Fruit fly (Drosophila melanogaster) whole organism, embryonic: ENCODE results near the gene CG14043.

ENCODE experiments used
- Atf6 ChIP-seq: fragments of 200-800 bp; sonication (Bioruptor generic); IDR thresholded peaks from 2 replicates; pipeline ENCODE4 v1.3.6; 2022; ENCODE audit warnings: missing biosample characterization, missing genetic modification characterization
- CG11247 ChIP-seq: fragments of 200-800 bp; sonication (Bioruptor generic); IDR thresholded peaks from 2 replicates; pipeline ENCODE4 v1.3.6; 2022; ENCODE audit warnings: missing biosample characterization, missing genetic modification characterization
- CG12769 ChIP-seq: fragments of 200-800 bp; sonication (Bioruptor generic); optimal IDR thresholded peaks from 2 replicates; lab custom pipeline; 2019; ENCODE audit warnings: missing biosample characterization, mild to moderate bottlenecking, missing genetic modification characterization, moderate library complexity
- CG13287 ChIP-seq: fragments of 200-800 bp; sonication (Bioruptor generic); IDR thresholded peaks from 2 replicates; pipeline ENCODE4 v1.3.6; 2022; ENCODE audit warnings: missing biosample characterization, missing genetic modification characterization; ENCODE audit not compliant: partially characterized antibody
- CG13894 ChIP-seq: fragments of 200-800 bp; sonication (Bioruptor generic); optimal IDR thresholded peaks from 3 replicates; lab custom pipeline; 2018; ENCODE audit warnings: missing biosample characterization, mild to moderate bottlenecking, missing genetic modification characterization, moderate library complexity
- CG17328 ChIP-seq: fragments of 200-800 bp; sonication (Bioruptor generic); IDR thresholded peaks from 2 replicates; pipeline ENCODE4 v1.3.6; 2022; ENCODE audit warnings: missing biosample characterization, missing genetic modification characterization
- CG17361 ChIP-seq: fragments of 200-800 bp; sonication (Bioruptor generic); IDR thresholded peaks from 3 replicates; pipeline ENCODE4 v1.3.6; 2022; ENCODE audit warnings: missing biosample characterization, missing genetic modification characterization
- CG17385 ChIP-seq: fragments of 200-800 bp; sonication (Bioruptor generic); optimal IDR thresholded peaks from 3 replicates; lab custom pipeline; 2018; ENCODE audit warnings: missing biosample characterization, mild to moderate bottlenecking, missing genetic modification characterization
- CG17802 ChIP-seq: fragments of 200-800 bp; sonication (Bioruptor generic); optimal IDR thresholded peaks from 2 replicates; lab custom pipeline; 2018; ENCODE audit warnings: missing biosample characterization, mild to moderate bottlenecking, missing genetic modification characterization, moderate library complexity
- CG2116 ChIP-seq: fragments of 200-800 bp; sonication (Bioruptor generic); optimal IDR thresholded peaks from 3 replicates; lab custom pipeline; 2018; ENCODE audit warnings: missing biosample characterization, mild to moderate bottlenecking, missing genetic modification characterization
- CG30403 ChIP-seq: fragments of 200-800 bp; sonication (Bioruptor generic); optimal IDR thresholded peaks from 3 replicates; lab custom pipeline; 2016; ENCODE audit warnings: missing biosample characterization, missing genetic modification characterization
- CG32767 ChIP-seq: fragments of 200-800 bp; sonication (Bioruptor generic); IDR thresholded peaks from 2 replicates; pipeline ENCODE4 v1.3.6; 2022; ENCODE audit warnings: missing biosample characterization, missing genetic modification characterization
- CG33213 ChIP-seq: fragments of 200-800 bp; sonication (Bioruptor generic); optimal IDR thresholded peaks from 3 replicates; lab custom pipeline; 2016; ENCODE audit warnings: missing biosample characterization, missing genetic modification characterization
- CG3847 ChIP-seq: fragments of 200-800 bp; sonication (Bioruptor generic); IDR thresholded peaks from 2 replicates; pipeline ENCODE4 v1.3.6; 2022; ENCODE audit warnings: missing biosample characterization, missing genetic modification characterization
- CG4282 ChIP-seq: fragments of 200-800 bp; sonication (Bioruptor generic); optimal IDR thresholded peaks from 2 replicates; lab custom pipeline; 2016; ENCODE audit warnings: missing biosample characterization, missing genetic modification characterization
- CG7839 ChIP-seq: fragments of 200-800 bp; sonication (Bioruptor generic); optimal IDR thresholded peaks from 3 replicates; lab custom pipeline; 2018; ENCODE audit warnings: missing biosample characterization, mild to moderate bottlenecking, missing genetic modification characterization, moderate library complexity
- CG7987 ChIP-seq: fragments of 200-800 bp; sonication (Bioruptor generic); optimal IDR thresholded peaks from 2 replicates; lab custom pipeline; 2018; ENCODE audit warnings: missing biosample characterization, mild to moderate bottlenecking, missing genetic modification characterization, moderate library complexity
- CG8388 ChIP-seq: fragments of 200-800 bp; sonication (Bioruptor generic); optimal IDR thresholded peaks from 2 replicates; lab custom pipeline; 2019; ENCODE audit warnings: missing biosample characterization, mild to moderate bottlenecking, missing genetic modification characterization, moderate library complexity
- CG9215 ChIP-seq: fragments of 200-800 bp; sonication (Bioruptor generic); IDR thresholded peaks from 2 replicates; pipeline ENCODE4 v1.3.6; 2022; ENCODE audit warnings: missing biosample characterization, missing genetic modification characterization
- Dek ChIP-seq: fragments of 200-800 bp; sonication (Bioruptor generic); optimal IDR thresholded peaks from 3 replicates; lab custom pipeline; 2019; ENCODE audit warnings: missing biosample characterization, mild to moderate bottlenecking, missing genetic modification characterization, moderate library complexity
- Drgx ChIP-seq: fragments of 200-800 bp; sonication (Bioruptor generic); IDR thresholded peaks from 2 replicates; pipeline ENCODE4 v1.3.6; 2022; ENCODE audit warnings: missing biosample characterization, missing genetic modification characterization
- Gsc ChIP-seq: fragments of 200-800 bp; sonication (Bioruptor generic); IDR thresholded peaks from 2 replicates; pipeline ENCODE4 v1.3.6; 2022; ENCODE audit warnings: missing biosample characterization, missing genetic modification characterization
- HmgZ ChIP-seq: fragments of 200-800 bp; sonication (Bioruptor generic); optimal IDR thresholded peaks from 2 replicates; lab custom pipeline; 2018; ENCODE audit warnings: missing biosample characterization, mild to moderate bottlenecking, missing genetic modification characterization
- Lhr ChIP-seq: fragments of 200-800 bp; sonication (Bioruptor generic); optimal IDR thresholded peaks from 3 replicates; lab custom pipeline; 2017; ENCODE audit warnings: mild to moderate bottlenecking, missing biosample characterization, missing genetic modification reagents, missing genetic modification characterization
- Med ChIP-seq: fragments of 200-800 bp; sonication (Bioruptor generic); peaks from one replicate; lab custom pipeline; 2016; ENCODE audit warnings: missing biosample characterization, missing genetic modification characterization, mild to moderate bottlenecking, inconsistent platforms, moderate library complexity
- Poxn ChIP-seq: fragments of 200-800 bp; sonication (Bioruptor generic); IDR thresholded peaks from 2 replicates; pipeline ENCODE4 v1.3.6; 2022; ENCODE audit warnings: missing biosample characterization, missing genetic modification characterization
- Ptx1 ChIP-seq: fragments of 200-800 bp; sonication (Bioruptor generic); IDR thresholded peaks from 2 replicates; pipeline ENCODE4 v1.3.6; 2022; ENCODE audit warnings: missing biosample characterization, missing genetic modification characterization
- Rx ChIP-seq: fragments of 200-800 bp; sonication (Bioruptor generic); IDR thresholded peaks from 2 replicates; pipeline ENCODE4 v1.3.6; 2022; ENCODE audit warnings: missing biosample characterization, missing genetic modification characterization
- Ssrp ChIP-seq: fragments of 200-800 bp; sonication (Bioruptor generic); optimal IDR thresholded peaks from 2 replicates; lab custom pipeline; 2018; ENCODE audit warnings: missing biosample characterization, mild to moderate bottlenecking, missing genetic modification characterization, moderate library complexity
- Tbp ChIP-seq: fragments of >200 bp; optimal IDR thresholded peaks from 2 replicates; lab custom pipeline; 2018; ENCODE audit warnings: missing biosample characterization, missing genetic modification characterization
- ap ChIP-seq: fragments of 200-800 bp; sonication (Bioruptor generic); IDR thresholded peaks from 2 replicates; pipeline ENCODE4 v1.3.6; 2022; ENCODE audit warnings: missing biosample characterization, missing genetic modification characterization
- btn ChIP-seq: fragments of 200-800 bp; sonication (Bioruptor generic); optimal IDR thresholded peaks from 2 replicates; lab custom pipeline; 2016; ENCODE audit warnings: missing biosample characterization, missing genetic modification characterization
- crp ChIP-seq, 2 experiments: fragments of 200-800 bp; sonication (Bioruptor generic); optimal IDR thresholded peaks; 2 replicates in 1 of 2; 3 replicates in 1 of 2; lab custom pipeline; 2017; ENCODE audit warnings: missing biosample characterization in 2 of 2, missing genetic modification characterization in 2 of 2, mild to moderate bottlenecking in 1 of 2, moderate library complexity in 1 of 2
- dimm ChIP-seq: fragments of 200-800 bp; sonication (Bioruptor generic); IDR thresholded peaks from 2 replicates; pipeline ENCODE4 v1.3.6; 2022; ENCODE audit warnings: missing biosample characterization, missing genetic modification characterization
- dmrt11E ChIP-seq: fragments of 200-800 bp; sonication (Bioruptor generic); optimal IDR thresholded peaks from 3 replicates; lab custom pipeline; 2018; ENCODE audit warnings: missing biosample characterization, mild to moderate bottlenecking, missing genetic modification characterization, moderate library complexity
- dmrt99B ChIP-seq: fragments of 200-800 bp; sonication (Bioruptor generic); optimal IDR thresholded peaks from 2 replicates; lab custom pipeline; 2018; ENCODE audit warnings: missing biosample characterization, mild to moderate bottlenecking, missing genetic modification characterization, moderate library complexity
- en ChIP-seq: fragments of 200-800 bp; sonication (Bioruptor generic); optimal IDR thresholded peaks from 2 replicates; lab custom pipeline; 2016; ENCODE audit warnings: missing biosample characterization, missing genetic modification characterization
- ewg ChIP-seq: fragments of 200-800 bp; sonication (Bioruptor generic); optimal IDR thresholded peaks from 3 replicates; lab custom pipeline; 2017; ENCODE audit warnings: mild to moderate bottlenecking, missing biosample characterization, missing genetic modification reagents, missing genetic modification characterization
- grau ChIP-seq: fragments of 200-800 bp; optimal IDR thresholded peaks from 3 replicates; lab custom pipeline; 2019; ENCODE audit warnings: missing biosample characterization, mild to moderate bottlenecking, missing genetic modification characterization, moderate library complexity
- ham ChIP-seq: fragments of 200-800 bp; sonication (Bioruptor generic); IDR thresholded peaks from 2 replicates; pipeline ENCODE4 v1.3.6; 2022; ENCODE audit warnings: missing biosample characterization, missing genetic modification characterization
- knrl ChIP-seq: fragments of 200-800 bp; sonication (Bioruptor generic); IDR thresholded peaks from 3 replicates; pipeline ENCODE4 v1.3.6; 2022; ENCODE audit warnings: missing biosample characterization, missing genetic modification characterization; ENCODE audit not compliant: partially characterized antibody
- lilli ChIP-seq: fragments of 200-800 bp; sonication (Bioruptor generic); optimal IDR thresholded peaks from 3 replicates; lab custom pipeline; 2016; ENCODE audit warnings: missing biosample characterization, missing genetic modification characterization
- lola ChIP-seq, 3 experiments: fragments of >200 bp in 2 of 3; fragments of 200-800 bp in 1 of 3; sonication (Bioruptor generic) in 1 of 3; optimal IDR thresholded peaks; 2 replicates each; lab custom pipeline; 2017 to 2019; ENCODE audit warnings: missing biosample characterization in 3 of 3, missing genetic modification characterization in 3 of 3, mild to moderate bottlenecking in 1 of 3, moderate library complexity in 1 of 3
- luna ChIP-seq: fragments of 200-800 bp; sonication (Bioruptor generic); optimal IDR thresholded peaks from 2 replicates; lab custom pipeline; 2016; ENCODE audit warnings: missing biosample characterization, missing genetic modification characterization
- nerfin-2 ChIP-seq: fragments of 200-800 bp; sonication (Bioruptor generic); IDR thresholded peaks from 2 replicates; pipeline ENCODE4 v1.3.6; 2022; ENCODE audit warnings: missing biosample characterization, missing genetic modification characterization; ENCODE audit not compliant: partially characterized antibody
- nom ChIP-seq: fragments of 200-800 bp; sonication (Bioruptor generic); optimal IDR thresholded peaks from 2 replicates; lab custom pipeline; 2017; ENCODE audit warnings: missing biosample characterization, missing genetic modification characterization, mild to moderate bottlenecking, moderate library complexity, missing genetic modification reagents
- phol ChIP-seq: fragments of 200-800 bp; sonication (Bioruptor generic); optimal IDR thresholded peaks from 3 replicates; lab custom pipeline; 2018; ENCODE audit warnings: missing biosample characterization, mild to moderate bottlenecking, missing genetic modification characterization, moderate library complexity
- ssp ChIP-seq: fragments of 200-800 bp; sonication (Bioruptor generic); IDR thresholded peaks from 2 replicates; pipeline ENCODE4 v1.3.6; 2022; ENCODE audit warnings: missing biosample characterization, missing genetic modification characterization
- stc ChIP-seq: fragments of 200-800 bp; sonication (Bioruptor generic); IDR thresholded peaks from 2 replicates; pipeline ENCODE4 v1.3.6; 2022; ENCODE audit warnings: missing biosample characterization, missing genetic modification characterization

CG14043 gene

dm6 chr2L:5009306-5010030 lies 38.0 kb downstream of the CG14043 start, which contains the start of gene Rtnl1 (continued):
- TF ChIP-seq CG17361 (peak; percentile 50; the same call in 1 of the 3 replicates), Tbp (GFP tag; lab: Kevin White, UChicago) (peak; percentile 44), nerfin-2 (peak; percentile 42; the same call in 1 of the 2 replicates), CG4282 (GFP tag; lab: Kevin White, UChicago) (no peak), dimm (GFP tag; lab: Robert Waterston, UW) (no peak), CG17328 (no peak), Ptx1 (GFP tag; lab: Robert Waterston, UW) (no peak), ewg (GFP tag; lab: Kevin White, UChicago) (peak; percentile 100), Drgx (GFP tag; lab: Robert Waterston, UW) (no peak), grau (tag; lab: Kevin White, UChicago) (peak; percentile 37), CG30403 (GFP tag; lab: Kevin White, UChicago) (peak; percentile 35), CG13287 (GFP tag; lab: Robert Waterston, UW) (peak; percentile 97), Poxn (GFP tag; lab: Robert Waterston, UW) (no peak), CG8388 (GFP tag; lab: Kevin White, UChicago) (no peak), lilli (GFP tag; lab: Kevin White, UChicago) (peak; percentile 32), Ssrp (tag; lab: Kevin White, UChicago) (no peak), ham (GFP tag; lab: Robert Waterston, UW) (no peak), luna (GFP tag; lab: Kevin White, UChicago) (peak; percentile 45), CG3847 (GFP tag; lab: Robert Waterston, UW) (peak; percentile 55; the same call in 1 of the 2 replicates), CG17802 (no peak), CG13894 (tag; lab: Kevin White, UChicago) (peak; percentile 47), HmgZ (tag; lab: Kevin White, UChicago) (peak; percentile 87), CG9215 (GFP tag; lab: Robert Waterston, UW) (no peak), Lhr (peak; percentile 94), dmrt99B (tag; lab: Kevin White, UChicago) (no peak), phol (tag; lab: Kevin White, UChicago) (peak; percentile 81), Atf6 (no peak), en (GFP tag; lab: Kevin White, UChicago) (no peak), Rx (GFP tag; lab: Robert Waterston, UW) (no peak), CG11247 (GFP tag; lab: Robert Waterston, UW) (no peak), CG17385 (GFP tag; lab: Kevin White, UChicago) (no peak), CG2116 (GFP tag; lab: Kevin White, UChicago) (peak; percentile 73), crp (GFP tag; optimal IDR thresholded peaks at IDR 0.05; lab: Kevin White, UChicago) (peak in 1 of 2 experiments; percentile 77), lola (GFP tag; optimal IDR thresholded peaks at IDR 0.05; lab: Kevin White, UChicago) (no peak), ssp (GFP tag; lab: Robert Waterston, UW) (no peak), Gsc (GFP tag; lab: Robert Waterston, UW) (no peak), CG12769 (tag; lab: Kevin White, UChicago) (no peak), knrl (GFP tag; lab: Robert Waterston, UW) (peak; percentile 92), CG7987 (GFP tag; lab: Kevin White, UChicago) (peak; percentile 56), CG7839 (no peak), nom (GFP tag; lab: Kevin White, UChicago) (peak; percentile 30), Med (GFP tag; lab: Kevin White, UChicago) (peak; percentile 91), btn (GFP tag; lab: Kevin White, UChicago) (no peak), Dek (tag; lab: Kevin White, UChicago) (peak; percentile 57), stc (no peak), ap (GFP tag; lab: Robert Waterston, UW) (no peak), dmrt11E (tag; lab: Kevin White, UChicago) (peak; percentile 18), CG33213 (peak; percentile 87), CG32767 (GFP tag; lab: Robert Waterston, UW) (no peak)
